Worm (Caenorhabditis elegans) whole organism, L1 larva: ENCODE measurements around the gene sulp-7.

ENCODE experiments used
- C04F5.9 ChIP-seq: sonication (generic microtip); optimal IDR thresholded peaks from 2 replicates; lab custom pipeline; 2016; ENCODE audit warnings: missing genetic modification characterization, missing compliant biosample characterization
- C34B4.2 ChIP-seq: sonication (generic microtip); optimal IDR thresholded peaks from 2 replicates; lab custom pipeline; 2017; ENCODE audit warnings: mild to moderate bottlenecking, missing genetic modification characterization, missing compliant biosample characterization
- aha-1 ChIP-seq: fragments of 150-350 bp; optimal IDR thresholded peaks from 2 replicates; lab custom pipeline; 2014; ENCODE audit warnings: missing biosample characterization, missing genetic modification characterization
- aly-2 ChIP-seq: fragments of 150-350 bp; optimal IDR thresholded peaks from 2 replicates; lab custom pipeline; 2014; ENCODE audit warnings: missing biosample characterization, missing genetic modification characterization
- ceh-63 ChIP-seq: fragments of 200-800 bp; sonication (Bioruptor generic); optimal IDR thresholded peaks from 2 replicates; lab custom pipeline; 2018; ENCODE audit warnings: mild to moderate bottlenecking, missing genetic modification characterization, missing compliant biosample characterization
- ceh-8 ChIP-seq: fragments of 200-800 bp; sonication (Bioruptor generic); optimal IDR thresholded peaks from 2 replicates; lab custom pipeline; 2018; ENCODE audit warnings: mild to moderate bottlenecking, missing genetic modification characterization, moderate library complexity, missing compliant biosample characterization
- ceh-82 ChIP-seq, 3 experiments: fragments of 150-350 bp in 1 of 3; sonication (generic microtip) in 2 of 3; optimal IDR thresholded peaks; 2 replicates each; lab custom pipeline; 2014 to 2017; ENCODE audit warnings: missing biosample characterization in 3 of 3, missing genetic modification characterization in 3 of 3
- ces-1 ChIP-seq: fragments of 150-350 bp; optimal IDR thresholded peaks from 2 replicates; lab custom pipeline; 2014; ENCODE audit warnings: missing biosample characterization, missing genetic modification reagents, missing genetic modification characterization
- dpl-1 ChIP-seq, 3 experiments: fragments of 150-350 bp in 2 of 3; sonication (generic microtip) in 1 of 3; optimal IDR thresholded peaks; 2 replicates each; lab custom pipeline; 2014 to 2017; ENCODE audit warnings: missing biosample characterization in 3 of 3, missing genetic modification characterization in 3 of 3, missing genetic modification reagents in 3 of 3
- efl-1 ChIP-seq, 4 experiments: fragments of 150-350 bp; optimal IDR thresholded peaks in 3 of 4; peaks in 1 of 4; 1 replicate in 1 of 4; 2 replicates in 3 of 4; lab custom pipeline; 2014; ENCODE audit warnings: missing biosample characterization in 2 of 4, missing genetic modification characterization in 2 of 4, missing genetic modification reagents in 2 of 4
- efl-3 ChIP-seq: fragments of 200-800 bp; sonication (Bioruptor generic); optimal IDR thresholded peaks from 2 replicates; lab custom pipeline; 2018; ENCODE audit warnings: mild to moderate bottlenecking, missing genetic modification characterization, missing compliant biosample characterization
- egl-13 ChIP-seq: sonication (generic microtip); optimal IDR thresholded peaks from 2 replicates; lab custom pipeline; 2016; ENCODE audit warnings: missing genotype, missing genetic modification reagents, missing genetic modification characterization, missing compliant biosample characterization
- egl-27 ChIP-seq, 2 experiments: fragments of 150-350 bp in 1 of 2; sonication (generic microtip); optimal IDR thresholded peaks; 3 replicates each; lab custom pipeline; 2017 to 2018; ENCODE audit warnings: missing biosample characterization in 2 of 2, missing genetic modification characterization in 2 of 2, missing genetic modification reagents in 2 of 2
- fkh-10 ChIP-seq: sonication (generic microtip); optimal IDR thresholded peaks from 2 replicates; lab custom pipeline; 2017; ENCODE audit warnings: missing biosample characterization, missing genetic modification reagents, missing genetic modification characterization
- fos-1 ChIP-seq: fragments of 150-350 bp; optimal IDR thresholded peaks from 2 replicates; lab custom pipeline; 2014; ENCODE audit warnings: missing biosample characterization, missing genetic modification characterization
- hpl-2 ChIP-seq: fragments of 150-350 bp; optimal IDR thresholded peaks from 2 replicates; lab custom pipeline; 2014; ENCODE audit warnings: missing biosample characterization, missing genetic modification reagents, missing genetic modification characterization
- irx-1 ChIP-seq: sonication (generic microtip); optimal IDR thresholded peaks from 2 replicates; lab custom pipeline; 2016; ENCODE audit warnings: missing genetic modification characterization, missing compliant biosample characterization
- isw-1 ChIP-seq: fragments of 200-800 bp; sonication (Bioruptor generic); IDR thresholded peaks from 2 replicates; pipeline ENCODE4 v1.3.6; 2022; ENCODE audit warnings: missing genetic modification characterization, missing compliant biosample characterization
- jun-1 ChIP-seq: fragments of 150-350 bp; optimal IDR thresholded peaks from 2 replicates; lab custom pipeline; 2014; ENCODE audit warnings: missing biosample characterization, missing genetic modification reagents, missing genetic modification characterization
- lin-13 ChIP-seq: fragments of 150-350 bp; optimal IDR thresholded peaks from 2 replicates; lab custom pipeline; 2014; ENCODE audit warnings: missing biosample characterization, missing genetic modification reagents, missing genetic modification characterization
- lin-14 ChIP-seq: fragments of 200-800 bp; sonication (Bioruptor generic); optimal IDR thresholded peaks from 2 replicates; lab custom pipeline; 2018; ENCODE audit warnings: mild to moderate bottlenecking, missing genetic modification characterization, moderate library complexity, missing compliant biosample characterization
- lin-15B ChIP-seq: fragments of 150-350 bp; sonication (generic microtip); optimal IDR thresholded peaks from 3 replicates; lab custom pipeline; 2014; ENCODE audit warnings: missing biosample characterization, missing genetic modification characterization
- lin-39 ChIP-seq: fragments of 150-350 bp; optimal IDR thresholded peaks from 2 replicates; lab custom pipeline; 2014; ENCODE audit warnings: missing biosample characterization, missing genetic modification reagents, missing genetic modification characterization
- lir-3 ChIP-seq: sonication (generic microtip); optimal IDR thresholded peaks from 2 replicates; lab custom pipeline; 2016; ENCODE audit warnings: mild to moderate bottlenecking, missing genetic modification characterization, moderate library complexity, missing compliant biosample characterization; ENCODE audit not compliant: poor library complexity
- mdl-1 ChIP-seq, 2 experiments: fragments of 150-350 bp; optimal IDR thresholded peaks; 2 replicates each; lab custom pipeline; 2014 to 2017; ENCODE audit warnings: missing biosample characterization in 2 of 2, missing genetic modification characterization in 2 of 2, inconsistent platforms in 1 of 2
- mef-2 ChIP-seq: fragments of 150-350 bp; optimal IDR thresholded peaks from 2 replicates; lab custom pipeline; 2014; ENCODE audit warnings: missing biosample characterization, missing genetic modification characterization
- mep-1 ChIP-seq: fragments of 150-350 bp; optimal IDR thresholded peaks from 2 replicates; lab custom pipeline; 2014; ENCODE audit warnings: missing biosample characterization, missing genetic modification characterization
- nhr-12 ChIP-seq: sonication (generic microtip); optimal IDR thresholded peaks from 2 replicates; lab custom pipeline; 2017; ENCODE audit warnings: missing biosample characterization, missing genetic modification characterization
- nhr-19 ChIP-seq: fragments of 200-800 bp; sonication (Bioruptor generic); conservative IDR thresholded peaks from 2 replicates; pipeline ENCODE4 v1.3.6; 2022; ENCODE audit warnings: missing genetic modification characterization, missing compliant biosample characterization
- nhr-20 ChIP-seq: sonication (generic microtip); optimal IDR thresholded peaks from 2 replicates; lab custom pipeline; 2016; ENCODE audit warnings: mild to moderate bottlenecking, missing genetic modification characterization, missing compliant biosample characterization
- nhr-28 ChIP-seq: fragments of 150-350 bp; optimal IDR thresholded peaks from 2 replicates; lab custom pipeline; 2014; ENCODE audit warnings: missing biosample characterization, missing genetic modification characterization
- nhr-76 ChIP-seq: sonication (generic microtip); optimal IDR thresholded peaks from 2 replicates; lab custom pipeline; 2017; ENCODE audit warnings: missing biosample characterization, missing genetic modification characterization
- nhr-77 ChIP-seq: fragments of 150-350 bp; optimal IDR thresholded peaks from 2 replicates; lab custom pipeline; 2014; ENCODE audit warnings: missing biosample characterization, missing genetic modification characterization
- nhr-85 ChIP-seq: sonication (generic microtip); peaks from one replicate; lab custom pipeline; 2016; ENCODE audit warnings: missing genetic modification characterization, inconsistent platforms, missing compliant biosample characterization
- nhr-90 ChIP-seq: sonication (generic microtip); optimal IDR thresholded peaks from 2 replicates; lab custom pipeline; 2016; ENCODE audit warnings: mild to moderate bottlenecking, missing genetic modification characterization, missing compliant biosample characterization; ENCODE audit not compliant: poor library complexity
- pag-3 ChIP-seq: sonication (generic microtip); optimal IDR thresholded peaks from 2 replicates; lab custom pipeline; 2017; ENCODE audit warnings: missing genetic modification characterization, mild to moderate bottlenecking, missing compliant biosample characterization, antibody characterized with exemption, borderline replicate concordance; ENCODE audit not compliant: insufficient read depth
- pqm-1 ChIP-seq: sonication (generic microtip); optimal IDR thresholded peaks from 3 replicates; lab custom pipeline; 2017; ENCODE audit warnings: missing biosample characterization, missing genetic modification characterization
- skn-1 ChIP-seq: fragments of 150-350 bp; optimal IDR thresholded peaks from 2 replicates; lab custom pipeline; 2014; ENCODE audit warnings: missing biosample characterization, missing genetic modification characterization
- snpc-4 ChIP-seq: fragments of 150-350 bp; optimal IDR thresholded peaks from 2 replicates; lab custom pipeline; 2014; ENCODE audit warnings: missing biosample characterization, missing genetic modification characterization
- snu-23 ChIP-seq: sonication (generic microtip); optimal IDR thresholded peaks from 2 replicates; lab custom pipeline; 2016; ENCODE audit warnings: missing genetic modification characterization, missing compliant biosample characterization
- sox-4 ChIP-seq: sonication (generic microtip); optimal IDR thresholded peaks from 2 replicates; lab custom pipeline; 2016; ENCODE audit warnings: missing genetic modification characterization, missing compliant biosample characterization
- sptf-1 ChIP-seq: fragments of 150-350 bp; optimal IDR thresholded peaks from 2 replicates; lab custom pipeline; 2014; ENCODE audit warnings: missing biosample characterization, missing genetic modification characterization
- sup-37 ChIP-seq: fragments of 200-800 bp; sonication (Bioruptor generic); optimal IDR thresholded peaks from 2 replicates; lab custom pipeline; 2018; ENCODE audit warnings: mild to moderate bottlenecking, missing genetic modification characterization, missing compliant biosample characterization
- tbx-2 ChIP-seq: sonication (generic microtip); optimal IDR thresholded peaks from 2 replicates; lab custom pipeline; 2016; ENCODE audit warnings: missing genetic modification characterization, missing compliant biosample characterization
- unc-30 ChIP-seq: sonication (generic microtip); optimal IDR thresholded peaks from 2 replicates; lab custom pipeline; 2017; ENCODE audit warnings: missing biosample characterization, missing genetic modification characterization
- unc-86 ChIP-seq: sonication (generic microtip); optimal IDR thresholded peaks from 2 replicates; lab custom pipeline; 2016; ENCODE audit warnings: missing genetic modification characterization, missing compliant biosample characterization
- xbp-1 ChIP-seq: sonication (generic microtip); optimal IDR thresholded peaks from 2 replicates; lab custom pipeline; 2016; ENCODE audit warnings: missing genetic modification characterization, missing compliant biosample characterization
- zag-1 ChIP-seq: fragments of 150-350 bp; optimal IDR thresholded peaks from 2 replicates; lab custom pipeline; 2014; ENCODE audit warnings: missing biosample characterization, missing genetic modification characterization
- zip-4 ChIP-seq: fragments of 200-800 bp; sonication (Bioruptor generic); optimal IDR thresholded peaks from 2 replicates; lab custom pipeline; 2018; ENCODE audit warnings: mild to moderate bottlenecking, missing genetic modification characterization, moderate library complexity, missing compliant biosample characterization
- ztf-11 ChIP-seq, 2 experiments: sonication (generic microtip); optimal IDR thresholded peaks; 2 replicates each; lab custom pipeline; 2016 to 2017; ENCODE audit warnings: missing genetic modification characterization in 2 of 2, missing biosample characterization in 1 of 2, missing compliant biosample characterization in 1 of 2
- ztf-4 ChIP-seq: fragments of 150-350 bp; optimal IDR thresholded peaks from 2 replicates; lab custom pipeline; 2014; ENCODE audit warnings: missing biosample characterization, missing genetic modification characterization

Gene sulp-7

DNA sequence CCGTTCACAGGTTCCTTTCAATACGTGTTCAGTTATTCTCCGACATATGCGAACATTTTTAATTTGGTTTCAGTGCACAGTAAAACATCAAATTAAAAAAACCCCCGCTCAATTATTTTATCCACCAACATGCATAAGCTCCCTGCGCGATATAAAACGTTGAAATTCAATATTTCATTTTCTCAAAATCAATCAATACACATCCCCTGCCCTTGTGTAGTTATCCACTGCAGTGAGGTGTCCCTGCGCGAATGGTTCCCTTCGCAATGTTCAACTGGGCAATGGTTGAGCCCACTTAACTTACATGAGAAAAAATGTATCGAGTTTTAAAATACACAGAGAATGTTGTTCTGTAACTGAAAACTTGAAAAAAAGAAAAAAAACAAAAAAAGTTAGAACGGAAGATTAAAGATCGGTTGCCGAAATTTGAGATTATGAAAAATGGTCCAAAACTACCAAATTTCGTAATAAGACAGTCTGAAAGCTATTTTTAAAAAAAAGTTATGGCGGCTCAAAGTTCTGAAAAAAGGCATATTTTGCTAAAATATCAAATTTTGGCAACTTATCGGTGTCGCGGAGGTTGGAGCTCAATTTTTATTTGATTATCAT lies 13.6 kb downstream of the sulp-7 start (continued):
- TF ChIP-seq nhr-90 (tag; lab: Kevin White, UChicago), result peak; percentile 100
- TF ChIP-seq aly-2 (tag; lab: Kevin White, UChicago), result peak; percentile 96
- peak; percentile 100 for TF ChIP-seq mep-1 (tag; lab: Kevin White, UChicago)
- TF ChIP-seq isw-1 (GFP tag; lab: Robert Waterston, UW), result peak; percentile 95
- TF ChIP-seq nhr-85 (tag; lab: Kevin White, UChicago), result peak; percentile 99
- TF ChIP-seq efl-1 (optimal IDR thresholded peaks at IDR 0.05; lab: Kevin White, UChicago), result peak; percentile 89 to 93
- peak; percentile 48 to 97 for TF ChIP-seq efl-1 (GFP tag; optimal IDR thresholded peaks at IDR 0.05 in 1 of 2; lab: Kevin White, UChicago)
- TF ChIP-seq snpc-4 (tag; lab: Kevin White, UChicago), result peak; percentile 94
- TF ChIP-seq sox-4 (tag; lab: Kevin White, UChicago), result peak; percentile 99
- TF ChIP-seq ztf-11 (tag; optimal IDR thresholded peaks at IDR 0.05; lab: Kevin White, UChicago), result peak; percentile 96 to 97
- peak; percentile 88 for TF ChIP-seq nhr-12 (tag; lab: Kevin White, UChicago)
- peak; percentile 100 for TF ChIP-seq tbx-2 (tag; lab: Kevin White, UChicago)
- TF ChIP-seq nhr-77, result peak; percentile 100
- peak; percentile 69 for TF ChIP-seq nhr-28 (tag; lab: Kevin White, UChicago)
- TF ChIP-seq sptf-1 (tag; lab: Kevin White, UChicago), result no peak
- TF ChIP-seq mef-2 (tag; lab: Kevin White, UChicago), result peak; percentile 95
- peak; percentile 98 for TF ChIP-seq zag-1 (tag; lab: Kevin White, UChicago)
- peak; percentile 100 for TF ChIP-seq ztf-4
- peak; percentile 99 to 100 (median 100) for TF ChIP-seq ceh-82 (tag; optimal IDR thresholded peaks at IDR 0.05; lab: Kevin White, UChicago)
- peak; percentile 99 for TF ChIP-seq skn-1 (tag; lab: Kevin White, UChicago)
- peak; percentile 59 to 95 for TF ChIP-seq mdl-1 (tag; optimal IDR thresholded peaks at IDR 0.05; lab: Kevin White, UChicago)
- peak; percentile 99 for TF ChIP-seq nhr-19 (GFP tag; lab: Robert Waterston, UW)
- TF ChIP-seq lin-14 (GFP tag; lab: Kevin White, UChicago), result peak; percentile 99
- peak; percentile 100 for TF ChIP-seq fkh-10 (GFP tag; lab: Kevin White, UChicago)
- TF ChIP-seq lin-15B (tag; lab: Kevin White, UChicago), result peak; percentile 3
- peak; percentile 100 for TF ChIP-seq lin-39
- peak; percentile 98 for TF ChIP-seq lin-13 (GFP tag; lab: Kevin White, UChicago)
- TF ChIP-seq ceh-8 (GFP tag; lab: Kevin White, UChicago), result peak; percentile 100
- peak; percentile 99 for TF ChIP-seq unc-86 (tag; lab: Kevin White, UChicago)
- peak; percentile 100 for TF ChIP-seq jun-1 (tag; lab: Kevin White, UChicago)
- peak; percentile 100 for TF ChIP-seq unc-30 (tag; lab: Kevin White, UChicago)
- TF ChIP-seq hpl-2 (GFP tag; lab: Kevin White, UChicago), result peak; percentile 100
- peak; percentile 77 for TF ChIP-seq pag-3
- peak; percentile 97 for TF ChIP-seq nhr-76 (tag; lab: Kevin White, UChicago)
- TF ChIP-seq ceh-63, result peak; percentile 99
- peak; percentile 97 for TF ChIP-seq zip-4
- TF ChIP-seq nhr-20, result peak; percentile 99
- peak; percentile 98 for TF ChIP-seq ces-1 (GFP tag; lab: Kevin White, UChicago)
- TF ChIP-seq C04F5.9 (tag; lab: Kevin White, UChicago), result peak; percentile 96
- TF ChIP-seq efl-3, result peak; percentile 99
- peak; percentile 61 to 74 (median 63) for TF ChIP-seq dpl-1 (GFP tag; optimal IDR thresholded peaks at IDR 0.05; lab: Kevin White, UChicago)
- peak; percentile 95 for TF ChIP-seq lir-3 (tag; lab: Kevin White, UChicago)
- TF ChIP-seq xbp-1 (tag; lab: Kevin White, UChicago), result peak; percentile 97
- peak; percentile 100 for TF ChIP-seq irx-1
- TF ChIP-seq egl-27 (tag; optimal IDR thresholded peaks at IDR 0.05; lab: Kevin White, UChicago), result peak; percentile 96 to 99
- TF ChIP-seq snu-23 (GFP tag; lab: Kevin White, UChicago), result peak; percentile 100
- peak; percentile 97 for TF ChIP-seq sup-37
- TF ChIP-seq C34B4.2, result peak; percentile 70
- peak; percentile 87 for TF ChIP-seq aha-1
- peak; percentile 99 for TF ChIP-seq egl-13
- peak; percentile 94 for TF ChIP-seq pqm-1 (tag; lab: Kevin White, UChicago)
- peak; percentile 100 for TF ChIP-seq fos-1 (tag; lab: Kevin White, UChicago)
